Fruit fly (Drosophila melanogaster) whole organism, embryonic: ENCODE results near the gene Tti1.

Experiments used
- Abd-B ChIP-seq: fragments of 200-800 bp; sonication (Bioruptor generic); optimal IDR thresholded peaks from 2 replicates; lab custom pipeline; 2018; ENCODE audit warnings: missing biosample characterization, mild to moderate bottlenecking, missing genetic modification characterization, moderate library complexity
- B-H2 ChIP-seq: fragments of 200-800 bp; sonication (Bioruptor generic); optimal IDR thresholded peaks from 2 replicates; lab custom pipeline; 2018; ENCODE audit warnings: missing biosample characterization, mild to moderate bottlenecking, missing genetic modification characterization
- Bdp1 ChIP-seq: fragments of 200-800 bp; sonication (Bioruptor generic); optimal IDR thresholded peaks from 3 replicates; lab custom pipeline; 2016; ENCODE audit warnings: missing biosample characterization, missing genetic modification characterization
- Bteb2 ChIP-seq: fragments of 200-800 bp; sonication (Bioruptor generic); optimal IDR thresholded peaks from 2 replicates; lab custom pipeline; 2016; ENCODE audit warnings: missing biosample characterization, missing genetic modification characterization
- CG11504 ChIP-seq: fragments of 200-800 bp; sonication (Bioruptor generic); optimal IDR thresholded peaks from 3 replicates; lab custom pipeline; 2019; ENCODE audit warnings: missing biosample characterization, mild to moderate bottlenecking, missing genetic modification characterization, moderate library complexity
- CG12391 ChIP-seq: fragments of 200-800 bp; sonication (Bioruptor generic); optimal IDR thresholded peaks from 3 replicates; lab custom pipeline; 2018; ENCODE audit warnings: missing biosample characterization, mild to moderate bottlenecking, missing genetic modification characterization, moderate library complexity
- CG13424 ChIP-seq: fragments of 200-800 bp; sonication (Bioruptor generic); optimal IDR thresholded peaks from 2 replicates; lab custom pipeline; 2019; ENCODE audit warnings: missing biosample characterization, mild to moderate bottlenecking, missing genetic modification characterization, moderate library complexity
- CG14860 ChIP-seq: fragments of 200-800 bp; sonication (Bioruptor generic); IDR thresholded peaks from 3 replicates; pipeline ENCODE4 v1.3.6; 2022; ENCODE audit warnings: missing biosample characterization, missing genetic modification characterization; ENCODE audit not compliant: partially characterized antibody
- CG15269 ChIP-seq: fragments of 200-800 bp; sonication (Bioruptor generic); optimal IDR thresholded peaks from 2 replicates; lab custom pipeline; 2018; ENCODE audit warnings: missing biosample characterization, mild to moderate bottlenecking, missing genetic modification characterization, moderate library complexity
- CG15514 ChIP-seq: fragments of 200-800 bp; sonication (Bioruptor generic); optimal IDR thresholded peaks from 3 replicates; lab custom pipeline; 2017; ENCODE audit warnings: missing biosample characterization, missing genetic modification characterization, mild to moderate bottlenecking, moderate library complexity, missing genetic modification reagents
- CG16779 ChIP-seq: fragments of 200-800 bp; sonication (Bioruptor generic); IDR thresholded peaks from 2 replicates; pipeline ENCODE4 v1.3.6; 2022; ENCODE audit warnings: missing biosample characterization, missing genetic modification characterization
- CG17186 ChIP-seq: fragments of 200-800 bp; sonication (Bioruptor generic); optimal IDR thresholded peaks from 3 replicates; lab custom pipeline; 2017; ENCODE audit warnings: missing biosample characterization, missing genetic modification reagents, missing genetic modification characterization
- CG17359 ChIP-seq: fragments of 200-800 bp; sonication (Bioruptor generic); optimal IDR thresholded peaks from 3 replicates; lab custom pipeline; 2018; ENCODE audit warnings: missing biosample characterization, mild to moderate bottlenecking, missing genetic modification characterization, moderate library complexity
- CG17802 ChIP-seq: fragments of 200-800 bp; sonication (Bioruptor generic); optimal IDR thresholded peaks from 2 replicates; lab custom pipeline; 2018; ENCODE audit warnings: missing biosample characterization, mild to moderate bottlenecking, missing genetic modification characterization, moderate library complexity
- CG2120 ChIP-seq: fragments of 200-800 bp; sonication (Bioruptor generic); optimal IDR thresholded peaks from 3 replicates; lab custom pipeline; 2016; ENCODE audit warnings: missing biosample characterization, missing genetic modification characterization
- CG2199 ChIP-seq: fragments of 200-800 bp; sonication (Bioruptor generic); IDR thresholded peaks from 3 replicates; pipeline ENCODE4 v1.3.6; 2022; ENCODE audit warnings: missing biosample characterization, missing genetic modification characterization
- CG2678 ChIP-seq: fragments of 200-800 bp; sonication (Bioruptor generic); optimal IDR thresholded peaks from 3 replicates; lab custom pipeline; 2019; ENCODE audit warnings: missing biosample characterization, mild to moderate bottlenecking, missing genetic modification characterization, moderate library complexity
- CG30020 ChIP-seq: fragments of 200-800 bp; optimal IDR thresholded peaks from 2 replicates; lab custom pipeline; 2019; ENCODE audit warnings: missing biosample characterization, mild to moderate bottlenecking, missing genetic modification characterization, moderate library complexity
- CG3065 ChIP-seq: fragments of 200-800 bp; sonication (Bioruptor generic); optimal IDR thresholded peaks from 2 replicates; lab custom pipeline; 2016; ENCODE audit warnings: missing biosample characterization, missing genetic modification characterization
- CG3163 ChIP-seq: fragments of 200-800 bp; sonication (Bioruptor generic); optimal IDR thresholded peaks from 3 replicates; lab custom pipeline; 2016; ENCODE audit warnings: missing biosample characterization, missing genetic modification characterization
- CG33213 ChIP-seq: fragments of 200-800 bp; sonication (Bioruptor generic); optimal IDR thresholded peaks from 3 replicates; lab custom pipeline; 2016; ENCODE audit warnings: missing biosample characterization, missing genetic modification characterization
- CG7839 ChIP-seq: fragments of 200-800 bp; sonication (Bioruptor generic); optimal IDR thresholded peaks from 3 replicates; lab custom pipeline; 2018; ENCODE audit warnings: missing biosample characterization, mild to moderate bottlenecking, missing genetic modification characterization, moderate library complexity
- CG8281 ChIP-seq: fragments of 200-800 bp; sonication (Bioruptor generic); optimal IDR thresholded peaks from 2 replicates; lab custom pipeline; 2018; ENCODE audit warnings: missing biosample characterization, mild to moderate bottlenecking, missing genetic modification characterization, moderate library complexity
- CG8478 ChIP-seq: fragments of >200 bp; optimal IDR thresholded peaks from 2 replicates; lab custom pipeline; 2018
- CG8924 ChIP-seq: fragments of 200-800 bp; optimal IDR thresholded peaks from 3 replicates; lab custom pipeline; 2019; ENCODE audit warnings: missing biosample characterization, mild to moderate bottlenecking, missing genetic modification characterization, moderate library complexity
- CG9876 ChIP-seq: fragments of 200-800 bp; sonication (Bioruptor generic); optimal IDR thresholded peaks from 2 replicates; lab custom pipeline; 2016; ENCODE audit warnings: missing biosample characterization, missing genetic modification characterization
- CoRest ChIP-seq: fragments of 200-800 bp; sonication (Bioruptor generic); optimal IDR thresholded peaks from 3 replicates; lab custom pipeline; 2018; ENCODE audit warnings: missing biosample characterization, mild to moderate bottlenecking, missing genetic modification characterization, moderate library complexity
- Dll ChIP-seq: fragments of 200-800 bp; sonication (Bioruptor generic); IDR thresholded peaks from 4 replicates; pipeline ENCODE4 v1.3.6; 2022; ENCODE audit warnings: missing biosample characterization, missing genetic modification characterization; ENCODE audit not compliant: partially characterized antibody
- Doc3 ChIP-seq: fragments of 200-800 bp; sonication (Bioruptor generic); IDR thresholded peaks from 3 replicates; pipeline ENCODE4 v1.3.6; 2022; ENCODE audit warnings: missing biosample characterization, missing genetic modification characterization; ENCODE audit not compliant: partially characterized antibody
- E2f2 ChIP-seq: fragments of 200-800 bp; sonication (Bioruptor generic); IDR thresholded peaks from 2 replicates; pipeline ENCODE4 v1.3.6; 2022; ENCODE audit warnings: missing biosample characterization, missing genetic modification characterization
- Hmr ChIP-seq: fragments of 200-800 bp; sonication (Bioruptor generic); optimal IDR thresholded peaks from 3 replicates; lab custom pipeline; 2017; ENCODE audit warnings: mild to moderate bottlenecking, missing biosample characterization, missing genetic modification reagents, missing genetic modification characterization
- Hr51 ChIP-seq, 2 experiments: fragments of 200-800 bp; sonication (Bioruptor generic); optimal IDR thresholded peaks; 2 replicates in 1 of 2; 3 replicates in 1 of 2; lab custom pipeline; 2016 to 2018; ENCODE audit warnings: missing biosample characterization in 2 of 2, missing genetic modification characterization in 2 of 2, mild to moderate bottlenecking in 1 of 2, moderate library complexity in 1 of 2
- Mrtf ChIP-seq: fragments of 200-800 bp; sonication (Bioruptor generic); IDR thresholded peaks from 3 replicates; pipeline ENCODE4 v1.3.6; 2022; ENCODE audit warnings: missing biosample characterization, missing genetic modification characterization
- PHDP ChIP-seq: fragments of 200-800 bp; sonication (Bioruptor generic); optimal IDR thresholded peaks from 3 replicates; lab custom pipeline; 2018; ENCODE audit warnings: missing biosample characterization, mild to moderate bottlenecking, missing genetic modification characterization, moderate library complexity
- Side ChIP-seq: fragments of 200-800 bp; sonication (Bioruptor generic); optimal IDR thresholded peaks from 2 replicates; lab custom pipeline; 2016; ENCODE audit warnings: missing biosample characterization, missing genetic modification characterization
- Vsx1 ChIP-seq: fragments of 200-800 bp; sonication (Bioruptor generic); optimal IDR thresholded peaks from 2 replicates; lab custom pipeline; 2017; ENCODE audit warnings: missing biosample characterization, mild to moderate bottlenecking, missing genetic modification characterization, missing genetic modification reagents
- az2 ChIP-seq: fragments of 200-800 bp; sonication (Bioruptor generic); optimal IDR thresholded peaks from 3 replicates; lab custom pipeline; 2016; ENCODE audit warnings: missing biosample characterization, missing genetic modification characterization
- bigmax ChIP-seq: fragments of 200-800 bp; sonication (Bioruptor generic); optimal IDR thresholded peaks from 2 replicates; lab custom pipeline; 2018; ENCODE audit warnings: missing biosample characterization, mild to moderate bottlenecking, missing genetic modification characterization
- br ChIP-seq: fragments of >200 bp; optimal IDR thresholded peaks from 2 replicates; lab custom pipeline; 2017
- bsh ChIP-seq, 2 experiments: fragments of 200-800 bp; sonication (Bioruptor generic); optimal IDR thresholded peaks; 2 replicates each; lab custom pipeline; 2017 to 2018; ENCODE audit warnings: mild to moderate bottlenecking in 2 of 2, missing biosample characterization in 2 of 2, missing genetic modification characterization in 2 of 2, moderate library complexity in 1 of 2
- cato ChIP-seq: fragments of 200-800 bp; sonication (Bioruptor generic); optimal IDR thresholded peaks from 2 replicates; lab custom pipeline; 2016; ENCODE audit warnings: missing biosample characterization, missing genetic modification characterization, borderline replicate concordance
- caup ChIP-seq: fragments of 200-800 bp; sonication (Bioruptor generic); optimal IDR thresholded peaks from 3 replicates; lab custom pipeline; 2017; ENCODE audit warnings: missing biosample characterization, mild to moderate bottlenecking, missing genetic modification characterization, moderate library complexity; ENCODE audit not compliant: severe bottlenecking
- dmrt99B ChIP-seq: fragments of 200-800 bp; sonication (Bioruptor generic); optimal IDR thresholded peaks from 2 replicates; lab custom pipeline; 2018; ENCODE audit warnings: missing biosample characterization, mild to moderate bottlenecking, missing genetic modification characterization, moderate library complexity
- gem ChIP-seq: fragments of 200-800 bp; sonication (Bioruptor generic); optimal IDR thresholded peaks from 2 replicates; lab custom pipeline; 2019; ENCODE audit warnings: missing biosample characterization, mild to moderate bottlenecking, missing genetic modification characterization, moderate library complexity
- grau ChIP-seq: fragments of 200-800 bp; optimal IDR thresholded peaks from 3 replicates; lab custom pipeline; 2019; ENCODE audit warnings: missing biosample characterization, mild to moderate bottlenecking, missing genetic modification characterization, moderate library complexity
- ken ChIP-seq: fragments of 200-800 bp; sonication (Bioruptor generic); IDR thresholded peaks from 3 replicates; pipeline ENCODE4 v1.3.6; 2022; ENCODE audit warnings: missing biosample characterization, missing genetic modification characterization
- maf-S ChIP-seq: fragments of 200-800 bp; sonication (Bioruptor generic); optimal IDR thresholded peaks from 2 replicates; lab custom pipeline; 2016; ENCODE audit warnings: missing biosample characterization, missing genetic modification characterization
- psq ChIP-seq: fragments of 200-800 bp; sonication (Bioruptor generic); optimal IDR thresholded peaks from 2 replicates; lab custom pipeline; 2017; ENCODE audit warnings: missing biosample characterization, missing genetic modification characterization
- tup ChIP-seq: fragments of 200-800 bp; sonication (Bioruptor generic); optimal IDR thresholded peaks from 2 replicates; lab custom pipeline; 2016; ENCODE audit warnings: missing biosample characterization, mild to moderate bottlenecking, missing genetic modification characterization, moderate library complexity
- unpg ChIP-seq: fragments of 200-800 bp; sonication (Bioruptor generic); optimal IDR thresholded peaks from 3 replicates; lab custom pipeline; 2018; ENCODE audit warnings: missing biosample characterization, mild to moderate bottlenecking, missing genetic modification characterization, moderate library complexity

The Tti1 gene

DNA sequence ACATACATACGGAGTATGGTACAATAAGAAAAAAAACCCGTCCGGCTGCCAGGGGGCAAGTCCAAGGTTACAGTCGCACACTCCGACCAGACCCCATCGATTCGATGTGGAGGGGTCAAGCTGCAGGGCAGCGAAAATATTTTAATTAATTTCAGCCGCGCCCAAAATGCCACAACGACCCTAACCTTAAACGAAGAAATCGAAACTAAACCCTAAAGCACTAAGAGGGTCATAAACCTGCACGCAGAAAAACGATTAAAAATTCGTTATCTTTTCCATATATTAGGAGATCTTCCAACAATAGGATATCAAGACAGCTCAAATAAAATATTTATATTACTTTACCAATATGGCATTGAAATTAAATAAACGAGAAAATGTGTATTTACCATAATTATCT, 52.6 kb downstream of the Tti1 start (continued):
- no peak for TF ChIP-seq ken (GFP tag; lab: Robert Waterston, UW)
- no peak for TF ChIP-seq Vsx1
- no peak for TF ChIP-seq Side (GFP tag; lab: Kevin White, UChicago)
- no peak for TF ChIP-seq CG11504 (tag; lab: Kevin White, UChicago)
- no peak for TF ChIP-seq maf-S
- TF ChIP-seq br (lab: Kevin White, UChicago) = no peak
- peak; percentile 36 for TF ChIP-seq grau (tag; lab: Kevin White, UChicago)
- no peak for TF ChIP-seq Bdp1 (GFP tag; lab: Kevin White, UChicago)
- no peak for TF ChIP-seq CG9876 (GFP tag; lab: Kevin White, UChicago)
- TF ChIP-seq CG2120 (GFP tag; lab: Kevin White, UChicago) = peak; percentile 33
- TF ChIP-seq CG15514 = no peak
- TF ChIP-seq E2f2 (GFP tag; lab: Robert Waterston, UW) = no peak
- TF ChIP-seq Abd-B = peak; percentile 36
- TF ChIP-seq CG30020 (tag; lab: Kevin White, UChicago) = no peak
- TF ChIP-seq CG8924 (tag; lab: Kevin White, UChicago) = no peak
- TF ChIP-seq caup = no peak
- TF ChIP-seq CG33213 = no peak
- TF ChIP-seq PHDP = peak; percentile 2
- TF ChIP-seq tup (GFP tag; lab: Kevin White, UChicago) = no peak
- peak; percentile 23 for TF ChIP-seq CoRest (tag; lab: Kevin White, UChicago)
- peak; percentile 62 for TF ChIP-seq CG15269 (tag; lab: Kevin White, UChicago)
- peak; percentile 25 for TF ChIP-seq az2 (GFP tag; lab: Kevin White, UChicago)
- no peak for TF ChIP-seq CG14860 (GFP tag; lab: Robert Waterston, UW)
- TF ChIP-seq Doc3 (GFP tag; lab: Robert Waterston, UW) = no peak
- no peak for TF ChIP-seq Mrtf (GFP tag; lab: Robert Waterston, UW)
- peak; percentile 22 for TF ChIP-seq dmrt99B (tag; lab: Kevin White, UChicago)
- no peak for TF ChIP-seq CG16779
- TF ChIP-seq CG12391 = peak; percentile 21
- TF ChIP-seq psq (GFP tag; lab: Kevin White, UChicago) = no peak
- no peak for TF ChIP-seq Hmr (GFP tag; lab: Kevin White, UChicago)
- TF ChIP-seq CG7839 (tag; lab: Kevin White, UChicago) = peak; percentile 27
- peak; percentile 7 for TF ChIP-seq CG2678 (tag; lab: Kevin White, UChicago)
- TF ChIP-seq Dll (GFP tag; lab: Robert Waterston, UW) = no peak
- TF ChIP-seq B-H2 (GFP tag; lab: Kevin White, UChicago) = no peak
- peak; percentile 30 for TF ChIP-seq CG17359
- TF ChIP-seq CG17186 (GFP tag; lab: Kevin White, UChicago) = no peak
- no peak for TF ChIP-seq Bteb2
- no peak for TF ChIP-seq bsh (GFP tag; optimal IDR thresholded peaks at IDR 0.05; lab: Kevin White, UChicago)
- TF ChIP-seq CG13424 = peak; percentile 50
- no peak for TF ChIP-seq CG2199 (GFP tag; lab: Robert Waterston, UW)
- no peak for TF ChIP-seq cato (GFP tag; lab: Kevin White, UChicago)
- no peak for TF ChIP-seq CG3065 (GFP tag; lab: Kevin White, UChicago)
- peak; percentile 13 for TF ChIP-seq unpg (GFP tag; lab: Kevin White, UChicago)
- TF ChIP-seq gem = peak; percentile 58
- TF ChIP-seq CG3163 (GFP tag; lab: Kevin White, UChicago) = no peak
- no peak for TF ChIP-seq CG17802 (tag; lab: Kevin White, UChicago)
- peak; percentile 51 for TF ChIP-seq bigmax (GFP tag; lab: Kevin White, UChicago)
- TF ChIP-seq Hr51 (GFP tag; optimal IDR thresholded peaks at IDR 0.05; lab: Kevin White, UChicago) = peak in 1 of 2 experiments; percentile 64
- no peak for TF ChIP-seq CG8281 (tag; lab: Kevin White, UChicago)
- no peak for TF ChIP-seq CG8478 (lab: Kevin White, UChicago)
